Fruit fly (Drosophila melanogaster): Measurements from ENCODE around the gene nmo.

Gene nmo

DNA sequence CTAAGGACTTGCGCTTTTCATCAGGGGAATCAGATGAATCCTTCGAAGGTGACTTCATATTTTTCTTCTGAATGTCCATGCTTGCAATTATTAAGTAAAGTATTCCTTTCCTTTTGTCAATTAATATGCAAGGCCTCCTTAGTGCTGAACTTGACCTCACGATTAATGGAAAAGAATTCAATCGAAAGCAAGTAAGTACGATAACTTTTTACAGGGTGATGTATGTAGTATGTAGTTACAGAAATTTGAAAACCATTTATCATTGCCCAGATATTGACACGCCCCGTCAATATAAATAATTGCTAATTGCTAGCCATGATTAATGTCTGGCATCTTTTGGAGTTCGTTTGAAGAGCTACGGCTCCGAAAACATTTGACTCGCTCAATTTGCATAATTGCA, 91.0 kb downstream of the nmo start, which contains the start of gene CG42591:
Gene CG42591 (minus strand): TSS at position 101 of the 400 bp plus-strand sequence.
- no peak for TF ChIP-seq CG17801 (GFP tag; optimal IDR thresholded peaks at IDR 0.05; ENCODE audit: partially characterized antibody)

DNA sequence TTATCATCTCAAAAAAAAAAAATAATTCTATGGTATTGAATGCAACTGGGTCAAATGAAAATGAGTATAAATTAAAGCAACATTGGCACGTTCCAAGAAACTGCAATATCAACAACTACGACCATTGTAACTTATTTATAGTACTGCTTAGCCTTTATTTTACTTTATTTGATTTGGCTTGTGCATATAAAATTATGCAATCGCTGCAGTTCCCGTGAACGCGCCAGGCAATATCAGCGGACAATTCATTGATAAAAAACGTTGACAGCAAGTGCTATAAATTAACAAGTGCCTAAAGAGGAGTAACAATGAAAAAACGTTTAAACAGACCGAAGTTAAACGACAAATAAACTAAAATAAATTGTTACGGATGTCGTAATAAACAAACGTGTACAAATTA, 92.3 kb downstream of the nmo start:
- no peak for TF ChIP-seq CG17801 (GFP tag; optimal IDR thresholded peaks at IDR 0.05; ENCODE audit: partially characterized antibody)

- no peak for TF ChIP-seq CG17801 (GFP tag; optimal IDR thresholded peaks at IDR 0.05; ENCODE audit: partially characterized antibody)
These were observed 92.9 kb downstream of the nmo start for dm6 chr3L:8071693-8072260.

dm6 chr3L:8072720-8073119, 93.9 kb downstream of the nmo start:
- peak; percentile 62 for TF ChIP-seq CG17801 (GFP tag; optimal IDR thresholded peaks at IDR 0.05; ENCODE audit: partially characterized antibody)

DNA sequence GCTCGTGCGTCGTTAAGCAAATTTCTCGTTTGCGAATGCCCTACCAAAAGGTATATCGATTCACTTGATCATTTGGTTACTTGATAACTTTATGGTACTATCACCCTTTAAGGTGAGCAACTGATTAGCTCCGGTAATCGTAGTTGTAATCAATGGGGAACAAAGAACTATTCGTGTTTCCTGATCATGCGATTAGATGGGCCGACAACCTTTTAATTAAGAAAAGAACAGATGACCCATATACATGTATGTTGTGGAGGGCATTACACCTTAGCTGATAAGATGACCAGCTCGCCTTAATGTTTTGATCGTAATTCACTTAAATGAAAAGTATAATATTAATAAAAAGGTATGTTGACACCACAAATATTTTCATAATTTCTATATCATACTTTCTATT, 94.5 kb downstream of the nmo start:
- TF ChIP-seq CG17801 (GFP tag; optimal IDR thresholded peaks at IDR 0.05; ENCODE audit: partially characterized antibody) = no peak

DNA sequence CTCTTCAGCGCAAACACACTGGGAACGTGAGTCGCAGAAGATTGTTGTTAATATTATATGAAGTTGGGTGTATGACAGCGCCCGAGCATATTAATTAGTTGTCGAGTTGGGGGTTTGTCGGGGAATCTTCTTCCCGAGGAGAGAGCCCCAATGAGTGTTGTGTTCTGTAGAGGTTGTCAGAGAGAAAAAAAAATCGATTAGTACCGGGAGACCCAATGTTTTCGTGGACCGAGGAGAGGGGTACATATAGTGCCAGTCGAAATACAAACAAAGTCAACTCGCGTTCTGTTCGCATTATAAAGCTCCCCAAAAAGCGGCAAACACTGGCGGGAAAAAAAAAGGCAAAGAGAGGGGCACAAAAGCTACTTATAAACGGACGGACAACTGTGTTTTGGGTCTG, 95.0 kb downstream of the nmo start:
- TF ChIP-seq CG17801 (GFP tag; optimal IDR thresholded peaks at IDR 0.05; ENCODE audit: partially characterized antibody) = no peak

DNA sequence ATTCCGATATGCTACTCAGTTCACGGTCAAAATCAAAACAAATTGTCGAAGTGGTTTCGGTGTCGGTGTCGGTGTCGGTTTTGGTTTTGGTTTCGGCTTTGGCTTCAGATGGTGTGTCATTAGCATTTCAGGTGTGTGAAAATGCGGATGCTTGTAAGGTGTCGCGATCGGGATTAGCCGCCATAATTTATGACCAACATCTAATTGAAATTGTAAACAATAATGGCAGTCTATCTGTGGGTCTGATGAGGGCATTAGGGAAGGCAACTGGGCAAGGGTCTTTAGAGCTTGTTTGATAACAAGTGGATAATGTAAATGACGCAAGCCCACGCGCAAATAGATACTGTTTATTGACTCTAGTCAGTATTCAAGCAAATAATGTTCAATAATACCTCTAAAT, 96.1 kb downstream of the nmo start:
- no peak for TF ChIP-seq CG17801 (GFP tag; optimal IDR thresholded peaks at IDR 0.05; ENCODE audit: partially characterized antibody)

DNA sequence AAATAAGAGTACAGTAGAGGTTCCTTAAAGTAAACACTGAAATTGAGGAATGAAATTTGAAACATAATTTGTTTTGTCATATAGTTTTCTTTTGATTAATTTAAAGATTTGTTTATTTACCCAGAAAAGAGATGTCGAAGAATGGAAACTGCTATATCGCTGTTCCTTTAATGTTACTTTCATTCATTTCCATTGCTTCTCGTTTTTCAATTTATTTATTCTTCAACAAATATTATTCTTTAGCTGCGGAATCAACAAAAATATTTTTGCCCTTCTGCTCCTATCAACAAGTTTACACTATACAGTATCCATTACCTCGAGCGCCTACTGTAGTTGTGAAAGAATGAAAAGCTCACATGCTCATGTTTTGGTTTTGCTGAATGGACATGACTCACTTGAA, 97.3 kb downstream of the nmo start:
- peak; percentile 57 for TF ChIP-seq CG17801 (GFP tag; optimal IDR thresholded peaks at IDR 0.05; ENCODE audit: partially characterized antibody)

dm6 chr3L:8077207-8077606, 98.4 kb downstream of the nmo start:
- TF ChIP-seq CG17801 (GFP tag; optimal IDR thresholded peaks at IDR 0.05; ENCODE audit: partially characterized antibody) = peak; percentile 12

- no peak for TF ChIP-seq CG17801 (GFP tag; optimal IDR thresholded peaks at IDR 0.05; ENCODE audit: partially characterized antibody)
These were observed 99.1 kb downstream of the nmo start for dm6 chr3L:8077953-8078352.

DNA sequence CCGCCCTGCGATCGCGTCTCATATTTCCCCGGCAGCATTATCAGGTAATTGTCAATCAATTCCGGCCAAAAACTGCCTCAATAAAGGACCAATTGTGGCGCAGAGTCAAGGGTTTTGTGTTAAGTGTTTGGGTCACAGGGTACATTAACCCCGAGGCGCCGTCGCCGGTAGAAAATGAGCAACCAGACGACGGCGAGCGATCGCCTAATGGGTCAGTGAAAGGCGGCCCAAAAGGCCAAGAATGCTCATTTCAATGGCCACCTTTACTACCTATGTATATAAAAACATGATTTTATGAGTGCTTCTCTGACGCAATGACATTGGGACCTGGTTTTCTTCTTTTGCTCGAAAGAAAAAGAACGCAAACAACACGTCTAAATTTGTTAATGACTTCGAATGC, 100.8 kb downstream of the nmo start:
- no peak for TF ChIP-seq CG17801 (GFP tag; optimal IDR thresholded peaks at IDR 0.05; ENCODE audit: partially characterized antibody)

DNA sequence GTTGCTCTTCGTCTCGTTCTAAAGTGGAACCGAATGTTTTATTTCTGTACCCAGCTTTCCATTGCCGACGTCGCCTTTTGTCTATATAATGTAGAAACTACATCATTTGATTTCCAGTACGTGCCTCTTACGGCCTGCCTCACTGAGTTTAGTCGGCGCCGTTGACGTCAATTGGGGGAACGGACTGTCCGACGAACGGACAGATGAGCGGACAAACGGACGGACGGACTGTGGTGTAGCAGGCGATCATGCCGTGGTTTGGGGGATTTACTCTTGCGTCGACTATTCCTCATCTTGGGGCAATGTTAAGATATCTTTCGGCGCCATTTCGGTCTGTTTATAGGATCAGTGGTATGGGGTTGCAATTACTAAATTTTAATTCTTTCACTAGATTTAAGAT, 101.9 kb downstream of the nmo start:
- no peak for TF ChIP-seq CG17801 (GFP tag; optimal IDR thresholded peaks at IDR 0.05; ENCODE audit: partially characterized antibody)

dm6 chr3L:8081822-8082221, 103.0 kb downstream of the nmo start:
- TF ChIP-seq CG17801 (GFP tag; optimal IDR thresholded peaks at IDR 0.05; ENCODE audit: partially characterized antibody) = peak; percentile 26

- no peak for TF ChIP-seq CG17801 (GFP tag; optimal IDR thresholded peaks at IDR 0.05; ENCODE audit: partially characterized antibody)
These were observed 107.4 kb downstream of the nmo start for dm6 chr3L:8086218-8086617.

DNA sequence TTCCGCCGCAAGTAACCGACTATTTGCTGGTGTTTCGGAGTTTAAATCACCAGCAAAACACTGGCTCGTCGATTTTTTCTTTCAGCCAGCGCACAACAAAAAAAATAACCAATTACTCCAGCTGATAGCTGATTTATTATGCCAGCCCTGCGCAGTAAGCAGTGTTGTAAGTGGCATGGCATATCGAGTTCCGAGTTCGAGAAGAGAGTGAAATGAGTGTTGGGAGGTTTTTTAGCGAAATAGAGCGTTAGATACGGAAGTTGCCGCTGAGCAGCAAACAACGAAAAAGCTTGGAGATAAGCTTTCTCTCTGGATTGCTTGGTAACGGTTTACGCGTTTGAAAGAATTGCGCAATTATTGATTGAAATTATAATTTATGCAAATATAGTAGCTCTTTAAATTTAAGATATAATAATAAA, 112.8 kb downstream of the nmo start, which contains the start of gene CG7565:
Gene CG7565 (minus strand): TSS at position 137 of the 419 bp plus-strand sequence.
- TF ChIP-seq CG17801 (GFP tag; optimal IDR thresholded peaks at IDR 0.05; ENCODE audit: partially characterized antibody) = peak; percentile 67

DNA sequence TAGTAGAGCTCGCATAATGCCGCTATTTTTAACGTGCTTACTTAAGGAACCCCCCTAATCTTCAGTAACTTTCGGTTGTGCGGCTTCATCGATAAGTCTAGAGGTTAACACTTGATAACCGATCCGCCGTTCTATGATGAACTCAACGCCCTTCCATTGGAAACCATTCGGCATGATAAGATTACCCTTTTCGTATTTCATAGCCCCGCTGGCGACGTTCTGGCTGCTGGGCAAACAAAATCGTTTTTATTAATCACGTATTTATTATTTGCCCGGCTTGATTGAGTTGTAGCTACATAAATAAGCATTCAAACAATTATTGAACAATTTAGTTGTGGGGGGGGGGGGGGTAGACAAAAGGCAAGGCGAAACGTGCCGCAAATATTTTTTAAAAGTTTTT, 114.7 kb downstream of the nmo start:
- TF ChIP-seq CG17801 (GFP tag; optimal IDR thresholded peaks at IDR 0.05; ENCODE audit: partially characterized antibody) = no peak

- TF ChIP-seq CG17801 (GFP tag; optimal IDR thresholded peaks at IDR 0.05; ENCODE audit: partially characterized antibody) = no peak
These were observed 115.8 kb downstream of the nmo start for dm6 chr3L:8094652-8095129.
